Worm (Caenorhabditis elegans) whole organism, mixed stage, embryonic: ENCODE results near the gene spe-26.
A peak's percentile ranks its signal among the peaks of the same experiment; 100 is the strongest.

Source experiments
- M03D4.4 ChIP-seq: sonication (generic microtip); optimal IDR thresholded peaks from 2 replicates; lab custom pipeline; 2017; ENCODE audit warnings: mild to moderate bottlenecking, missing genetic modification characterization, missing compliant biosample characterization
- bed-3 ChIP-seq: fragments of 200-800 bp; sonication (Bioruptor generic); optimal IDR thresholded peaks from 3 replicates; lab custom pipeline; 2018; ENCODE audit warnings: mild to moderate bottlenecking, missing genetic modification characterization, moderate library complexity, missing compliant biosample characterization
- blmp-1 ChIP-seq: fragments of 150-350 bp; optimal IDR thresholded peaks from 2 replicates; lab custom pipeline; 2014; ENCODE audit warnings: missing biosample characterization, missing genetic modification characterization
- ceh-39 ChIP-seq: fragments of 150-350 bp; optimal IDR thresholded peaks from 2 replicates; lab custom pipeline; 2014; ENCODE audit warnings: missing biosample characterization, missing genetic modification characterization
- ceh-43 ChIP-seq: fragments of 200-800 bp; sonication (Bioruptor generic); optimal IDR thresholded peaks from 2 replicates; lab custom pipeline; 2018; ENCODE audit warnings: mild to moderate bottlenecking, missing genetic modification characterization, moderate library complexity, missing compliant biosample characterization
- ceh-83 ChIP-seq: fragments of 200-800 bp; sonication (Bioruptor generic); optimal IDR thresholded peaks from 2 replicates; lab custom pipeline; 2018; ENCODE audit warnings: mild to moderate bottlenecking, missing genetic modification characterization, missing compliant biosample characterization
- ces-1 ChIP-seq: fragments of 150-350 bp; optimal IDR thresholded peaks from 2 replicates; lab custom pipeline; 2014; ENCODE audit warnings: missing biosample characterization, missing genetic modification reagents, missing genetic modification characterization
- drap-1 ChIP-seq: fragments of 200-800 bp; sonication (Bioruptor generic); optimal IDR thresholded peaks from 3 replicates; lab custom pipeline; 2018; ENCODE audit warnings: mild to moderate bottlenecking, missing genetic modification characterization, missing compliant biosample characterization
- elt-3 ChIP-seq: fragments of 150-350 bp; optimal IDR thresholded peaks from 2 replicates; lab custom pipeline; 2014; ENCODE audit warnings: missing biosample characterization, missing genetic modification characterization
- flh-1 ChIP-seq: fragments of 200-800 bp; sonication (Bioruptor generic); optimal IDR thresholded peaks from 2 replicates; lab custom pipeline; 2018; ENCODE audit warnings: mild to moderate bottlenecking, missing genetic modification characterization, moderate library complexity, missing compliant biosample characterization
- ham-2 ChIP-seq: fragments of 200-800 bp; sonication (Bioruptor generic); optimal IDR thresholded peaks from 2 replicates; lab custom pipeline; 2018; ENCODE audit warnings: mild to moderate bottlenecking, missing genetic modification characterization, missing compliant biosample characterization
- hlh-1 ChIP-seq: fragments of 150-350 bp; optimal IDR thresholded peaks from 2 replicates; lab custom pipeline; 2014; ENCODE audit warnings: missing biosample characterization, missing genetic modification reagents, missing genetic modification characterization
- lin-13 ChIP-seq: fragments of 150-350 bp; optimal IDR thresholded peaks from 2 replicates; lab custom pipeline; 2014; ENCODE audit warnings: missing biosample characterization, missing genetic modification characterization
- lin-32 ChIP-seq: fragments of 200-800 bp; sonication (Bioruptor generic); optimal IDR thresholded peaks from 2 replicates; lab custom pipeline; 2018; ENCODE audit warnings: mild to moderate bottlenecking, missing genetic modification characterization, missing compliant biosample characterization
- lsy-2 ChIP-seq: fragments of 150-350 bp; optimal IDR thresholded peaks from 2 replicates; lab custom pipeline; 2014; ENCODE audit warnings: missing biosample characterization, missing genetic modification characterization
- mab-5 ChIP-seq: fragments of 150-350 bp; optimal IDR thresholded peaks from 2 replicates; lab custom pipeline; 2014; ENCODE audit warnings: missing biosample characterization, missing genetic modification characterization
- mep-1 ChIP-seq: fragments of 150-350 bp; optimal IDR thresholded peaks from 2 replicates; lab custom pipeline; 2017; ENCODE audit warnings: missing biosample characterization, missing genetic modification reagents, missing genetic modification characterization, inconsistent platforms
- mls-2 ChIP-seq: sonication (generic microtip); optimal IDR thresholded peaks from 2 replicates; lab custom pipeline; 2016; ENCODE audit warnings: mild to moderate bottlenecking, missing genetic modification characterization, moderate library complexity, missing compliant biosample characterization
- nhr-2 ChIP-seq: fragments of 150-350 bp; optimal IDR thresholded peaks from 2 replicates; lab custom pipeline; 2014; ENCODE audit warnings: missing biosample characterization, missing genetic modification characterization
- nhr-237 ChIP-seq: fragments of 150-350 bp; optimal IDR thresholded peaks from 2 replicates; lab custom pipeline; 2014; ENCODE audit warnings: missing biosample characterization, missing genetic modification characterization
- pha-4 ChIP-seq: fragments of 150-350 bp; optimal IDR thresholded peaks from 2 replicates; lab custom pipeline; 2018; ENCODE audit warnings: missing biosample characterization, missing genetic modification reagents, missing genetic modification characterization
- sem-2 ChIP-seq: fragments of 200-800 bp; sonication (Bioruptor generic); optimal IDR thresholded peaks from 2 replicates; lab custom pipeline; 2018; ENCODE audit warnings: mild to moderate bottlenecking, missing genetic modification characterization, missing compliant biosample characterization
- snpc-4 ChIP-seq: fragments of 150-350 bp; optimal IDR thresholded peaks from 2 replicates; lab custom pipeline; 2014; ENCODE audit warnings: missing biosample characterization, missing genetic modification characterization
- sptf-1 ChIP-seq: sonication (generic microtip); optimal IDR thresholded peaks from 2 replicates; lab custom pipeline; 2017; ENCODE audit warnings: mild to moderate bottlenecking, missing genetic modification characterization, moderate library complexity, missing compliant biosample characterization
- tbx-8 ChIP-seq: fragments of 200-800 bp; sonication (Bioruptor generic); optimal IDR thresholded peaks from 2 replicates; lab custom pipeline; 2018; ENCODE audit warnings: mild to moderate bottlenecking, missing genetic modification characterization, moderate library complexity, missing compliant biosample characterization
- unc-62 ChIP-seq: fragments of 150-350 bp; optimal IDR thresholded peaks from 2 replicates; lab custom pipeline; 2014; ENCODE audit warnings: missing biosample characterization, missing genetic modification reagents, missing genetic modification characterization
- zip-8 ChIP-seq: fragments of 150-350 bp; optimal IDR thresholded peaks from 2 replicates; lab custom pipeline; 2014; ENCODE audit warnings: missing biosample characterization, missing genetic modification characterization
- ztf-11 ChIP-seq: fragments of 150-350 bp; optimal IDR thresholded peaks from 2 replicates; lab custom pipeline; 2014; ENCODE audit warnings: missing biosample characterization, missing genetic modification characterization

spe-26 gene

ce11 chrIV:10403193-10404058 lies 11.7 kb upstream of the spe-26 start, which contains the start of gene gpa-7 (continued):
- TF ChIP-seq mep-1 (tag; lab: Kevin White, UChicago) (peak; percentile 42), drap-1 (peak; percentile 10), sem-2 (GFP tag; lab: Kevin White, UChicago) (no peak), ztf-11 (no peak), mab-5 (tag; lab: Kevin White, UChicago) (no peak), blmp-1 (tag; lab: Kevin White, UChicago) (peak; percentile 71), hlh-1 (tag; lab: Kevin White, UChicago) (no peak)

DNA sequence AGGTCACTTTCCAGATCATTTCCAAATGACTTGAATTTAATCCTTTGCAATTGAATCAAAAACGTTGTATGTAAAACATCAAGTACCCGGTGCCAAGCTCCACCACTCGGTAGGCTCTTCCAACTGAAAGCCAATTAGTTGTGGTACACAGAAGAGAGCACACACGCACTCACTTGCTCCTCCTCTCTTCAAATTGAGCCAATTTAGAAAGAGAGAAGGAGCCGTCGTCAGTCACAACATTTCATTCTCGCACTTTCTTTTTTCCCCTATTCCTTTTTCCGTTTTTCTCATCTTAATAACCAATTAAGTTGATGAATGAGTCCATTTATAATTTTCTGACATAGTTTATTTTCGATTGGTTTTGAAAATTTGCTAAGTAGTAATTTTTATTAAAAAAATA lies 6.5 kb upstream of the spe-26 start:
- TF ChIP-seq mls-2 (tag; lab: Kevin White, UChicago) (no peak), ces-1 (peak; percentile 73)

- TF ChIP-seq ces-1 (peak; percentile 85), lin-32 (no peak)
These were observed 5.1 kb upstream of the spe-26 start for ce11 chrIV:10396827-10397226.

- no peak for TF ChIP-seq ceh-39 (tag; lab: Kevin White, UChicago)
- no peak for TF ChIP-seq unc-62
- TF ChIP-seq M03D4.4 (tag; lab: Kevin White, UChicago) = no peak
- no peak for TF ChIP-seq blmp-1 (tag; lab: Kevin White, UChicago)
- no peak for TF ChIP-seq zip-8 (tag; lab: Kevin White, UChicago)
- TF ChIP-seq lin-13 = no peak
- no peak for TF ChIP-seq drap-1
- no peak for TF ChIP-seq sptf-1 (tag; lab: Kevin White, UChicago)
- no peak for TF ChIP-seq mep-1 (tag; lab: Kevin White, UChicago)
- no peak for TF ChIP-seq tbx-8 (GFP tag; lab: Kevin White, UChicago)
- TF ChIP-seq ceh-43 (GFP tag; lab: Kevin White, UChicago) = no peak
These were observed 3.1 kb upstream of the spe-26 start, which contains the start of gene R10H10.4 for ce11 chrIV:10394858-10395257. Gene R10H10.4 (minus strand): TSS chrIV:10394958.

- TF ChIP-seq blmp-1 (tag; lab: Kevin White, UChicago) = no peak
- no peak for TF ChIP-seq drap-1
- TF ChIP-seq ceh-83 (GFP tag; lab: Kevin White, UChicago) = no peak
- TF ChIP-seq ceh-43 (GFP tag; lab: Kevin White, UChicago) = no peak
- no peak for TF ChIP-seq bed-3 (GFP tag; lab: Kevin White, UChicago)
- TF ChIP-seq unc-62 = no peak
- TF ChIP-seq lin-13 = no peak
- TF ChIP-seq zip-8 (tag; lab: Kevin White, UChicago) = no peak
- no peak for TF ChIP-seq nhr-237
- no peak for TF ChIP-seq ham-2 (GFP tag; lab: Kevin White, UChicago)
- no peak for TF ChIP-seq M03D4.4 (tag; lab: Kevin White, UChicago)
- TF ChIP-seq mab-5 (tag; lab: Kevin White, UChicago) = no peak
- TF ChIP-seq flh-1 (GFP tag; lab: Kevin White, UChicago) = no peak
- no peak for TF ChIP-seq mls-2 (tag; lab: Kevin White, UChicago)
- no peak for TF ChIP-seq hlh-1 (tag; lab: Kevin White, UChicago)
- no peak for TF ChIP-seq nhr-2 (tag; lab: Kevin White, UChicago)
- TF ChIP-seq snpc-4 (tag; lab: Kevin White, UChicago) = no peak
These were observed 3.5 kb downstream of the spe-26 start, which contains the start of gene R10H10.3 for ce11 chrIV:10388263-10388662. Gene R10H10.3 (plus strand): TSS chrIV:10388505.

ce11 chrIV:10387113-10387512 lies 4.6 kb downstream of the spe-26 start, which contains the start of gene nfu-1:
Gene nfu-1 (plus strand): TSS chrIV:10387413.
- TF ChIP-seq ceh-83 (GFP tag; lab: Kevin White, UChicago) = no peak
- TF ChIP-seq ces-1 = no peak
- TF ChIP-seq nhr-2 (tag; lab: Kevin White, UChicago) = no peak
- no peak for TF ChIP-seq lin-32

- TF ChIP-seq tbx-8 (GFP tag; lab: Kevin White, UChicago) (no peak), snpc-4 (tag; lab: Kevin White, UChicago) (no peak), bed-3 (GFP tag; lab: Kevin White, UChicago) (no peak), drap-1 (no peak), M03D4.4 (tag; lab: Kevin White, UChicago) (no peak), lsy-2 (no peak), ces-1 (no peak), pha-4 (tag; lab: Kevin White, UChicago) (no peak), ceh-83 (GFP tag; lab: Kevin White, UChicago) (no peak), flh-1 (GFP tag; lab: Kevin White, UChicago) (no peak), elt-3 (tag; lab: Kevin White, UChicago) (no peak), mab-5 (tag; lab: Kevin White, UChicago) (no peak), nhr-237 (no peak)
These were observed 8.8 kb downstream of the spe-26 start for ce11 chrIV:10382894-10383293.
